Worm (Caenorhabditis elegans): ENCODE results near the gene fbxl-4.

The fbxl-4 gene

ce11 chrX:6631437-6631836 lies 42.8 kb downstream of the fbxl-4 start, which contains the start of gene aexr-2:
Gene aexr-2, minus strand, starts transcription at chrX:6631537.
- TF ChIP-seq ztf-23 (GFP tag; IDR thresholded peaks at IDR 0.05): no peak
- no peak for TF ChIP-seq ztf-29 (GFP tag; IDR thresholded peaks at IDR 0.05)
- no peak for TF ChIP-seq klf-2 (GFP tag; conservative IDR thresholded peaks at IDR 0.05)

- TF ChIP-seq flt-1 (GFP tag; IDR thresholded peaks at IDR 0.05): no peak
- TF ChIP-seq ztf-23 (GFP tag; IDR thresholded peaks at IDR 0.05): no peak
- TF ChIP-seq med-1 (GFP tag; optimal IDR thresholded peaks at IDR 0.05; ENCODE audit: insufficient read depth): no peak
- no peak for TF ChIP-seq ztf-29 (GFP tag; IDR thresholded peaks at IDR 0.05)
These were observed 46.6 kb downstream of the fbxl-4 start, which contains the start of gene aexr-1 for ce11 chrX:6635173-6635572. Gene aexr-1, minus strand, starts transcription at chrX:6635273.

- TF ChIP-seq ztf-29 (GFP tag; IDR thresholded peaks at IDR 0.05): no peak
- no peak for TF ChIP-seq tab-1 (GFP tag; IDR thresholded peaks at IDR 0.05)
- TF ChIP-seq ref-1 (GFP tag; conservative IDR thresholded peaks at IDR 0.05): no peak
- TF ChIP-seq klf-2 (GFP tag; conservative IDR thresholded peaks at IDR 0.05): no peak
- no peak for TF ChIP-seq cog-1 (tag; optimal IDR thresholded peaks at IDR 0.05)
- no peak for TF ChIP-seq flt-1 (GFP tag; IDR thresholded peaks at IDR 0.05)
These were observed 49.3 kb downstream of the fbxl-4 start for ce11 chrX:6637933-6638332.

ce11 chrX:6638985-6639573 lies 50.5 kb downstream of the fbxl-4 start:
- no peak for TF ChIP-seq flt-1 (GFP tag; IDR thresholded peaks at IDR 0.05)
- no peak for TF ChIP-seq med-1 (GFP tag; optimal IDR thresholded peaks at IDR 0.05; ENCODE audit: insufficient read depth)
- TF ChIP-seq cog-1 (tag; optimal IDR thresholded peaks at IDR 0.05): no peak
- no peak for TF ChIP-seq ztf-29 (GFP tag; IDR thresholded peaks at IDR 0.05)
- no peak for TF ChIP-seq T22C8.4 (GFP tag; IDR thresholded peaks at IDR 0.05)
- no peak for TF ChIP-seq ref-1 (GFP tag; conservative IDR thresholded peaks at IDR 0.05)
- TF ChIP-seq klf-2 (GFP tag; conservative IDR thresholded peaks at IDR 0.05): no peak
- no peak for TF ChIP-seq tab-1 (GFP tag; IDR thresholded peaks at IDR 0.05)
- TF ChIP-seq ztf-23 (GFP tag; IDR thresholded peaks at IDR 0.05): no peak

- TF ChIP-seq ref-1 (GFP tag; conservative IDR thresholded peaks at IDR 0.05): no peak
- no peak for TF ChIP-seq klf-2 (GFP tag; conservative IDR thresholded peaks at IDR 0.05)
- TF ChIP-seq med-1 (GFP tag; optimal IDR thresholded peaks at IDR 0.05; ENCODE audit: insufficient read depth): no peak
- TF ChIP-seq ztf-23 (GFP tag; IDR thresholded peaks at IDR 0.05): no peak
These were observed 52.1 kb downstream of the fbxl-4 start, which contains the start of gene nhr-120 for ce11 chrX:6640570-6641199. Gene nhr-120, minus strand, starts transcription at chrX:6640620.

ce11 chrX:6641509-6641908 lies 52.9 kb downstream of the fbxl-4 start:
- TF ChIP-seq T22C8.4 (GFP tag; IDR thresholded peaks at IDR 0.05) (no peak), ztf-23 (GFP tag; IDR thresholded peaks at IDR 0.05) (no peak), klf-2 (GFP tag; conservative IDR thresholded peaks at IDR 0.05) (no peak), med-1 (GFP tag; optimal IDR thresholded peaks at IDR 0.05; ENCODE audit: insufficient read depth) (no peak), tab-1 (GFP tag; IDR thresholded peaks at IDR 0.05) (no peak), ztf-29 (GFP tag; IDR thresholded peaks at IDR 0.05) (no peak), flt-1 (GFP tag; IDR thresholded peaks at IDR 0.05) (no peak), cog-1 (tag; optimal IDR thresholded peaks at IDR 0.05) (no peak), ref-1 (GFP tag; conservative IDR thresholded peaks at IDR 0.05) (no peak)

- no peak for TF ChIP-seq cog-1 (tag; optimal IDR thresholded peaks at IDR 0.05)
These were observed 54.2 kb downstream of the fbxl-4 start for ce11 chrX:6642798-6643197.

ce11 chrX:6644971-6645704 lies 56.5 kb downstream of the fbxl-4 start, which contains the start of gene C56E10.3:
Gene C56E10.3, plus strand, starts transcription at chrX:6645654.
- TF ChIP-seq med-1 (GFP tag; optimal IDR thresholded peaks at IDR 0.05; ENCODE audit: insufficient read depth) (no peak), ref-1 (GFP tag; conservative IDR thresholded peaks at IDR 0.05) (no peak), klf-2 (GFP tag; conservative IDR thresholded peaks at IDR 0.05) (no peak), ztf-23 (GFP tag; IDR thresholded peaks at IDR 0.05) (no peak), flt-1 (GFP tag; IDR thresholded peaks at IDR 0.05) (no peak), ztf-29 (GFP tag; IDR thresholded peaks at IDR 0.05) (no peak), cog-1 (tag; optimal IDR thresholded peaks at IDR 0.05) (no peak), tab-1 (GFP tag; IDR thresholded peaks at IDR 0.05) (no peak), T22C8.4 (GFP tag; IDR thresholded peaks at IDR 0.05) (no peak)

All from whole organism, midembryonic.